Worm (Caenorhabditis elegans): Measurements from ENCODE around the gene M57.2.

M57.2 gene

ce11 chrIV:3493310-3493709 lies 33.8 kb upstream of the M57.2 start, which contains the start of gene srz-79:
TSS of gene srz-79 (plus strand) at chrIV:3493610.
- TF ChIP-seq blmp-1 (tag; optimal IDR thresholded peaks at IDR 0.05) (no peak), ceh-43 (GFP tag; optimal IDR thresholded peaks at IDR 0.05) (no peak), zip-8 (tag; optimal IDR thresholded peaks at IDR 0.05) (no peak), nhr-28 (tag; optimal IDR thresholded peaks at IDR 0.05) (no peak), elt-1 (tag; optimal IDR thresholded peaks at IDR 0.05; ENCODE audit: borderline replicate concordance, insufficient read depth) (no peak), nhr-76 (tag; optimal IDR thresholded peaks at IDR 0.05) (no peak), sptf-1 (tag; optimal IDR thresholded peaks at IDR 0.05) (no peak), tbx-8 (GFP tag; optimal IDR thresholded peaks at IDR 0.05) (no peak), pha-4 (tag; optimal IDR thresholded peaks at IDR 0.05) (no peak), hlh-1 (tag; optimal IDR thresholded peaks at IDR 0.05) (no peak), lin-13 (tag; optimal IDR thresholded peaks at IDR 0.05) (no peak), nhr-2 (tag; optimal IDR thresholded peaks at IDR 0.05) (no peak), nhr-237 (tag; optimal IDR thresholded peaks at IDR 0.05) (no peak), nhr-12 (tag; optimal IDR thresholded peaks at IDR 0.05) (no peak), snpc-4 (tag; optimal IDR thresholded peaks at IDR 0.05) (no peak)

ce11 chrIV:3496358-3496757 lies 30.8 kb upstream of the M57.2 start, which contains the start of gene C09G12.17:
TSS of gene C09G12.17 (minus strand) at chrIV:3496458.
- no peak for TF ChIP-seq M03D4.4 (tag; optimal IDR thresholded peaks at IDR 0.05)
- TF ChIP-seq nhr-2 (tag; optimal IDR thresholded peaks at IDR 0.05) = no peak
- no peak for TF ChIP-seq sptf-1 (tag; optimal IDR thresholded peaks at IDR 0.05)
- TF ChIP-seq ceh-83 (GFP tag; optimal IDR thresholded peaks at IDR 0.05) = no peak
- no peak for TF ChIP-seq pha-4 (tag; optimal IDR thresholded peaks at IDR 0.05)
- no peak for TF ChIP-seq ham-2 (GFP tag; optimal IDR thresholded peaks at IDR 0.05)
- no peak for TF ChIP-seq hlh-1 (tag; optimal IDR thresholded peaks at IDR 0.05)
- TF ChIP-seq ztf-11 (tag; optimal IDR thresholded peaks at IDR 0.05) = no peak
- TF ChIP-seq mep-1 (tag; optimal IDR thresholded peaks at IDR 0.05) = no peak
- TF ChIP-seq blmp-1 (tag; optimal IDR thresholded peaks at IDR 0.05) = no peak
- no peak for TF ChIP-seq elt-3 (tag; optimal IDR thresholded peaks at IDR 0.05)
- no peak for TF ChIP-seq unc-39 (tag; optimal IDR thresholded peaks at IDR 0.05)
- no peak for TF ChIP-seq snpc-4 (tag; optimal IDR thresholded peaks at IDR 0.05)
- TF ChIP-seq mls-2 (tag; optimal IDR thresholded peaks at IDR 0.05) = no peak
- no peak for TF ChIP-seq cnd-1 (tag; optimal IDR thresholded peaks at IDR 0.05)
- no peak for TF ChIP-seq nhr-237 (tag; optimal IDR thresholded peaks at IDR 0.05)

- TF ChIP-seq zip-8 (tag; optimal IDR thresholded peaks at IDR 0.05) = no peak
- TF ChIP-seq ceh-39 (tag; optimal IDR thresholded peaks at IDR 0.05) = no peak
- no peak for TF ChIP-seq snpc-4 (tag; optimal IDR thresholded peaks at IDR 0.05)
- TF ChIP-seq unc-39 (tag; optimal IDR thresholded peaks at IDR 0.05) = no peak
- no peak for TF ChIP-seq sem-2 (GFP tag; optimal IDR thresholded peaks at IDR 0.05)
- no peak for TF ChIP-seq mep-1 (tag; optimal IDR thresholded peaks at IDR 0.05)
- no peak for TF ChIP-seq ham-2 (GFP tag; optimal IDR thresholded peaks at IDR 0.05)
- TF ChIP-seq unc-62 (GFP tag; optimal IDR thresholded peaks at IDR 0.05) = no peak
These were observed 29.2 kb upstream of the M57.2 start, which contains the start of gene ceh-53 for ce11 chrIV:3497909-3498308. TSS of gene ceh-53 (plus strand) at chrIV:3498209.

ce11 chrIV:3501981-3502736 lies 25.0 kb upstream of the M57.2 start:
- TF ChIP-seq nhr-237 (tag; optimal IDR thresholded peaks at IDR 0.05) = no peak
- TF ChIP-seq lin-13 (tag; optimal IDR thresholded peaks at IDR 0.05) = no peak
- TF ChIP-seq ceh-39 (tag; optimal IDR thresholded peaks at IDR 0.05) = no peak
- TF ChIP-seq elt-3 (tag; optimal IDR thresholded peaks at IDR 0.05) = no peak
- peak; percentile 98 for TF ChIP-seq zip-8 (tag; optimal IDR thresholded peaks at IDR 0.05)
- TF ChIP-seq hlh-1 (tag; optimal IDR thresholded peaks at IDR 0.05) = no peak

ce11 chrIV:3504144-3504543 lies 23.0 kb upstream of the M57.2 start, which contains the start of gene srz-83:
TSS of gene srz-83 (plus strand) at chrIV:3504444.
- TF ChIP-seq drap-1 (GFP tag; optimal IDR thresholded peaks at IDR 0.05) = no peak
- TF ChIP-seq mep-1 (tag; optimal IDR thresholded peaks at IDR 0.05) = no peak
- TF ChIP-seq ceh-43 (GFP tag; optimal IDR thresholded peaks at IDR 0.05) = no peak
- TF ChIP-seq sptf-1 (tag; optimal IDR thresholded peaks at IDR 0.05) = no peak
- TF ChIP-seq nhr-237 (tag; optimal IDR thresholded peaks at IDR 0.05) = no peak
- TF ChIP-seq lin-13 (tag; optimal IDR thresholded peaks at IDR 0.05) = no peak
- TF ChIP-seq M03D4.4 (tag; optimal IDR thresholded peaks at IDR 0.05) = no peak
- TF ChIP-seq zip-8 (tag; optimal IDR thresholded peaks at IDR 0.05) = no peak
- TF ChIP-seq lsy-2 (tag; optimal IDR thresholded peaks at IDR 0.05) = no peak

Measured in whole organism, mixed stage, embryonic.